Fruit fly (Drosophila melanogaster) whole organism, adult: Measurements from ENCODE around the gene CG13314.

Experiments used
- CG11617 ChIP-seq: fragments of 200-800 bp; sonication (Bioruptor generic); optimal IDR thresholded peaks from 2 replicates; lab custom pipeline; 2017; ENCODE audit warnings: mild to moderate bottlenecking, missing biosample characterization, missing genetic modification reagents, missing genetic modification characterization
- CG14711 ChIP-seq: fragments of 200-800 bp; sonication (Bioruptor generic); optimal IDR thresholded peaks from 2 replicates; lab custom pipeline; 2018; ENCODE audit warnings: missing biosample characterization, mild to moderate bottlenecking, missing genetic modification characterization, moderate library complexity
- CG1620 ChIP-seq: fragments of 200-800 bp; sonication (Bioruptor generic); optimal IDR thresholded peaks from 2 replicates; lab custom pipeline; 2016; ENCODE audit warnings: missing biosample characterization, missing genetic modification characterization
- CG33017 ChIP-seq: fragments of 200-800 bp; sonication (Bioruptor generic); optimal IDR thresholded peaks from 2 replicates; lab custom pipeline; 2018; ENCODE audit warnings: missing biosample characterization, mild to moderate bottlenecking, missing genetic modification characterization, moderate library complexity
- CG5204 ChIP-seq: fragments of 200-800 bp; sonication (Bioruptor generic); optimal IDR thresholded peaks from 2 replicates; lab custom pipeline; 2016; ENCODE audit warnings: missing biosample characterization, missing genetic modification characterization
- CG7101 ChIP-seq: fragments of 200-800 bp; sonication (Bioruptor generic); optimal IDR thresholded peaks from 2 replicates; lab custom pipeline; 2018; ENCODE audit warnings: missing biosample characterization, mild to moderate bottlenecking, missing genetic modification characterization, moderate library complexity
- Clk ChIP-seq: fragments of 200-800 bp; sonication (Bioruptor generic); optimal IDR thresholded peaks from 2 replicates; lab custom pipeline; 2017; ENCODE audit warnings: missing biosample characterization, missing genetic modification characterization
- bab1 ChIP-seq: fragments of 200-800 bp; sonication (Bioruptor generic); optimal IDR thresholded peaks from 3 replicates; lab custom pipeline; 2019; ENCODE audit warnings: missing biosample characterization, mild to moderate bottlenecking, missing genetic modification characterization, moderate library complexity
- ovo ChIP-seq: fragments of 200-800 bp; sonication (Bioruptor generic); optimal IDR thresholded peaks from 2 replicates; lab custom pipeline; 2016; ENCODE audit warnings: missing biosample characterization, missing genetic modification characterization
- pad ChIP-seq: fragments of 200-800 bp; sonication (Bioruptor generic); optimal IDR thresholded peaks from 3 replicates; lab custom pipeline; 2017; ENCODE audit warnings: missing biosample characterization, missing genetic modification characterization, mild to moderate bottlenecking, moderate library complexity, missing genetic modification reagents
- tj ChIP-seq: fragments of 200-800 bp; sonication (Bioruptor generic); optimal IDR thresholded peaks from 3 replicates; lab custom pipeline; 2017; ENCODE audit warnings: missing biosample characterization, mild to moderate bottlenecking, missing genetic modification characterization, moderate library complexity
- toe ChIP-seq: fragments of 200-800 bp; sonication (Bioruptor generic); optimal IDR thresholded peaks from 2 replicates; lab custom pipeline; 2016; ENCODE audit warnings: missing biosample characterization, missing genetic modification characterization

Gene CG13314

DNA sequence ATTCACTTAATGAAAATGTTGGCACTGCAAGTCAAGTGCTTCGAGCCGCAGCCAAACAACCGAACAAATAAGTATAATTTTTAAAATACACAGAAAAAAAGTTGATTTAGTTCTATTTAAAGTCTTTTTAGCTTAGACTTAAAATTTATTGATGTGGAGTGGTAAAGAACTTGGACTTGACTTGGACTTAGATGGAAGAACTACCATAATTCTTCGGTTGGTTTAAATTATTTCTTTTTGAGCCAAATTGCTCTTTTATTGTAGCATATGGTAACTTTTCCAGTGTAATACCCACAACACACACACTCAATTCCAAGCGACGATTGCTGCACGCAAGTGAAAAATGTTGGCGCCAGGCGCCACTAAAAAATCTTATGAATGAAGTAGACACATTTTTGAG is 46.5 kb downstream of the CG13314 start:
- TF ChIP-seq toe (GFP tag; lab: Kevin White, UChicago) (no peak), Clk (GFP tag; lab: Kevin White, UChicago) (no peak), CG11617 (no peak), CG1620 (GFP tag; lab: Kevin White, UChicago) (no peak), bab1 (GFP tag; lab: Kevin White, UChicago) (no peak), ovo (GFP tag; lab: Kevin White, UChicago) (no peak), CG5204 (GFP tag; lab: Kevin White, UChicago) (no peak), tj (GFP tag; lab: Kevin White, UChicago) (no peak)

DNA sequence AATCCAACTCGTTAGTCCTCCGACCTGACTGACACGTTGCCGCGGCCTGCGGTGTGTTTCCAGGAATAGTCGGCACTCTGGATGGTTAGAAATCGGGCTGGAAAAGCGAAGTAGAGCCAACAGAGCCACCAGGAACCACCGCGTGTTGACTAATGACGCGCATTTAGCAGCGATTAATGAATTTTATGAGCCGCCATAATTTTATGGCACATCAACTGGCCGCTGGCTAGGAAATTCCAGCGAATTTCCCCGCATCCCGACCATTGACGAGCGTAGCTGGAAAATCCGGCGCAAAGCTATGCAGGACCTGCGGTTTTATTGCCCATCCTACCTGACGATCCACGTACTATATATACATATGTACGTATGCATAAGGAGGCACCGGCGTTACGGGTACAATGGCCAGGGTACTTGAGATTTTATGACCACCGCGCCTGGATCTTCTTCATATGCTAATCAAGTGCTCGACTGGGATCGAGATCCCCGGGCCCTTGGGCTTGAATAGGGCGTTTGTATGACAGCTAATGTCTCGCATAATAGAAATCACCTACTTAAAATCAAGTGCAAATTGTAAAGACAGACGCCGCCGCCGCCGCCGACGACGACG is 47.7 kb downstream of the CG13314 start:
- TF ChIP-seq CG7101 (tag; lab: Kevin White, UChicago) (no peak), CG33017 (tag; lab: Kevin White, UChicago) (no peak), Clk (GFP tag; lab: Kevin White, UChicago) (no peak), ovo (GFP tag; lab: Kevin White, UChicago) (no peak), toe (GFP tag; lab: Kevin White, UChicago) (no peak), CG14711 (tag; lab: Kevin White, UChicago) (no peak), tj (GFP tag; lab: Kevin White, UChicago) (no peak), pad (no peak)
